Worm (Caenorhabditis elegans) whole organism, L1 larva: ENCODE data around the gene srh-27.

ENCODE experiments used
- elt-2 ChIP-seq: sonication (generic microtip); optimal IDR thresholded peaks from 2 replicates; lab custom pipeline; 2016; ENCODE audit warnings: missing genetic modification characterization, mild to moderate bottlenecking, inconsistent platforms, missing compliant biosample characterization, missing genetic modification reagents
- isw-1 ChIP-seq: fragments of 200-800 bp; sonication (Bioruptor generic); IDR thresholded peaks from 2 replicates; pipeline ENCODE4 v1.3.6; 2022; ENCODE audit warnings: missing genetic modification characterization, missing compliant biosample characterization
- lin-39 ChIP-seq: fragments of 150-350 bp; optimal IDR thresholded peaks from 2 replicates; lab custom pipeline; 2014; ENCODE audit warnings: missing biosample characterization, missing genetic modification reagents, missing genetic modification characterization
- nhr-11 ChIP-seq: fragments of 150-350 bp; optimal IDR thresholded peaks from 2 replicates; lab custom pipeline; 2014; ENCODE audit warnings: missing biosample characterization, missing genetic modification characterization
- nhr-12 ChIP-seq: sonication (generic microtip); optimal IDR thresholded peaks from 2 replicates; lab custom pipeline; 2017; ENCODE audit warnings: missing biosample characterization, missing genetic modification characterization
- nhr-28 ChIP-seq: fragments of 150-350 bp; optimal IDR thresholded peaks from 2 replicates; lab custom pipeline; 2014; ENCODE audit warnings: missing biosample characterization, missing genetic modification characterization
- pqm-1 ChIP-seq: sonication (generic microtip); optimal IDR thresholded peaks from 3 replicates; lab custom pipeline; 2017; ENCODE audit warnings: missing biosample characterization, missing genetic modification characterization
- sptf-1 ChIP-seq: fragments of 150-350 bp; optimal IDR thresholded peaks from 2 replicates; lab custom pipeline; 2014; ENCODE audit warnings: missing biosample characterization, missing genetic modification characterization

DNA sequence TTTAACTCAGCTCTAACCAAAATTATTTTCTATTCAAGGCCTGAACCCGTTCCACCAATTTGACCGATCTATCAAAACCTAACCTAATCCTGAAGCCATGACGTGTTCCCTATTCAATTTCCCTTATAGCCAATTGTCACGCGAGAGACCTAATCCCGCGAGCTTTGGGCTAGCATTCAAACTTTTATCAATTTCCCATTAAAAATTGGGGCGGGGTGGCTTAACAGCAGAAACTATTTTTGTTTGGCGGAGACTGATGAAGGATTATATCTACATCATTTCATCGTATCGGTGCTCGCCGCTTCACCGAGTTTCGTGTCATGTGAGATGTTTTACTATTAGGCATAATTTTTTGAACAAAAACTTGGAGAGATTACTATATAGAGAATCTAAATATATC lies 40.5 kb downstream of the srh-27 start:
- TF ChIP-seq lin-39 (no peak), nhr-28 (no peak), pqm-1 (no peak), sptf-1 (tag; lab: Kevin White, UChicago) (no peak), isw-1 (no peak), elt-2 (tag; lab: Kevin White, UChicago) (no peak), nhr-12 (tag; lab: Kevin White, UChicago) (no peak), nhr-11 (tag; lab: Kevin White, UChicago) (no peak)
